Fruit fly (Drosophila melanogaster) whole organism, pupa: ENCODE results near the gene CG32100.

Source experiments
- CG12605 ChIP-seq: fragments of 200-800 bp; sonication (Bioruptor generic); IDR thresholded peaks from 2 replicates; pipeline ENCODE4 v1.3.6; 2022; ENCODE audit warnings: missing biosample characterization, missing genetic modification characterization
- CG13204 ChIP-seq: fragments of 200-800 bp; sonication (Bioruptor generic); optimal IDR thresholded peaks from 2 replicates; lab custom pipeline; 2018; ENCODE audit warnings: missing biosample characterization, mild to moderate bottlenecking, missing genetic modification characterization, moderate library complexity
- CG14655 ChIP-seq: fragments of 200-800 bp; sonication (Bioruptor generic); optimal IDR thresholded peaks from 3 replicates; lab custom pipeline; 2017; ENCODE audit warnings: mild to moderate bottlenecking, missing biosample characterization, missing genetic modification reagents, missing genetic modification characterization
- CG17806 ChIP-seq: fragments of 200-800 bp; sonication (Bioruptor generic); optimal IDR thresholded peaks from 2 replicates; lab custom pipeline; 2018; ENCODE audit warnings: missing biosample characterization, mild to moderate bottlenecking, missing genetic modification characterization, moderate library complexity
- CG34367 ChIP-seq: fragments of 200-800 bp; sonication (Bioruptor generic); optimal IDR thresholded peaks from 2 replicates; lab custom pipeline; 2018; ENCODE audit warnings: missing biosample characterization, mild to moderate bottlenecking, missing genetic modification characterization
- CG8159 ChIP-seq: fragments of 200-800 bp; sonication (Bioruptor generic); optimal IDR thresholded peaks from 3 replicates; lab custom pipeline; 2018; ENCODE audit warnings: missing biosample characterization, mild to moderate bottlenecking, missing genetic modification characterization, moderate library complexity
- D1 ChIP-seq: fragments of 200-800 bp; sonication (Bioruptor generic); optimal IDR thresholded peaks from 2 replicates; lab custom pipeline; 2018; ENCODE audit warnings: missing biosample characterization, mild to moderate bottlenecking, missing genetic modification characterization, moderate library complexity
- EcR ChIP-seq: fragments of 200-800 bp; sonication (Bioruptor generic); optimal IDR thresholded peaks from 3 replicates; lab custom pipeline; 2019; ENCODE audit warnings: missing biosample characterization, missing genetic modification characterization, mild to moderate bottlenecking, moderate library complexity, missing genetic modification reagents
- Ets98B ChIP-seq: fragments of 200-800 bp; sonication (Bioruptor generic); IDR thresholded peaks from 2 replicates; pipeline ENCODE4 v1.3.6; 2022; ENCODE audit warnings: missing biosample characterization, missing genetic modification characterization
- Pif1B ChIP-seq: fragments of 200-800 bp; sonication (Bioruptor generic); optimal IDR thresholded peaks from 3 replicates; lab custom pipeline; 2016; ENCODE audit warnings: missing biosample characterization, missing genetic modification characterization
- Snoo ChIP-seq: fragments of 200-800 bp; sonication (Bioruptor generic); optimal IDR thresholded peaks from 3 replicates; lab custom pipeline; 2017; ENCODE audit warnings: missing biosample characterization, mild to moderate bottlenecking, missing genetic modification characterization, inconsistent platforms

- TF ChIP-seq EcR (GFP tag; lab: Kevin White, UChicago), result no peak
- TF ChIP-seq CG17806 (tag; lab: Kevin White, UChicago), result no peak
- TF ChIP-seq Snoo (tag; lab: Kevin White, UChicago), result no peak
- TF ChIP-seq D1 (tag; lab: Kevin White, UChicago), result no peak
- no peak for TF ChIP-seq CG13204
- no peak for TF ChIP-seq CG34367 (tag; lab: Kevin White, UChicago)
- no peak for TF ChIP-seq Pif1B (GFP tag; lab: Kevin White, UChicago)
- peak; percentile 39 for TF ChIP-seq CG14655 (GFP tag; lab: Kevin White, UChicago)
- no peak for TF ChIP-seq CG12605 (GFP tag; lab: Robert Waterston, UW)
- no peak for TF ChIP-seq Ets98B (GFP tag; lab: Robert Waterston, UW)
- no peak for TF ChIP-seq CG8159 (tag; lab: Kevin White, UChicago)
These were observed 43.7 kb upstream of the CG32100 start for dm6 chr3L:12223635-12224016.
